Worm (Caenorhabditis elegans): ENCODE results near the gene M02B7.7.

DNA sequence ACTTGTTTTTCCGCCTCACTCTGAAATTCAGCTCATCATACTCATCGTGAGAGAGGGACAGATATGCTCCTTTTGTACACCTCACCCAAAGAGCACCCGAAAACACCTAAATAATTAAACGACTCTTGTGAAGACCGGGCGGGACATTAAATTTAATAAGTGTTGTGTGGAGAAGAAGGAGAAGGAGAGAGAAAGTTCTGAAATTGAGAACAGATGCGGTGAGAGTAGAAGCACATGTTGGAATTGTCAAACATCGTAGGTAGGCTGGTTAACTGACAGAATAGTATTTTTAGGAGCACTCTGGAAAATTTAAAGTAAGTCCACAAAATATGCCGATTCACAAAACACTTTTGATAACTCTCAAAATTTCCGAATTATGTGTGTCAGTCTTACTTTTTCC is 46.6 kb upstream of the M02B7.7 start:
- TF ChIP-seq nhr-237 (tag; optimal IDR thresholded peaks at IDR 0.05) (no peak), nhr-12 (tag; optimal IDR thresholded peaks at IDR 0.05) (no peak), nhr-20 (tag; optimal IDR thresholded peaks at IDR 0.05) (no peak), pqm-1 (tag; optimal IDR thresholded peaks at IDR 0.05) (no peak), unc-62 (GFP tag; optimal IDR thresholded peaks at IDR 0.05) (no peak), nhr-90 (tag; optimal IDR thresholded peaks at IDR 0.05; ENCODE audit: poor library complexity) (no peak)

Data from whole organism, L1 larva.